Fruit fly (Drosophila melanogaster): Measurements from ENCODE around the gene Rbcn-3A.

The Rbcn-3A gene

dm6 chrX:6263614-6264130 is 8.4 kb upstream of the Rbcn-3A start (continued):
- TF ChIP-seq CG10543 (GFP tag; optimal IDR thresholded peaks at IDR 0.05) (peak; percentile 86), CG15269 (tag; optimal IDR thresholded peaks at IDR 0.05) (peak; percentile 85), E2f2 (GFP tag; IDR thresholded peaks at IDR 0.05) (peak; percentile 42; the same call in 1 of the 2 replicates), odd (GFP tag; optimal IDR thresholded peaks at IDR 0.05) (peak; percentile 79), CG33557 (GFP tag; optimal IDR thresholded peaks at IDR 0.05) (no peak), CG2202 (tag; optimal IDR thresholded peaks at IDR 0.05) (no peak), D19A (tag; optimal IDR thresholded peaks at IDR 0.05) (peak; percentile 77), CG4707 (GFP tag; optimal IDR thresholded peaks at IDR 0.05) (no peak), CG10979 (tag; optimal IDR thresholded peaks at IDR 0.05) (peak; percentile 69), CG5180 (GFP tag; optimal IDR thresholded peaks at IDR 0.05) (peak; percentile 76), CG10366 (GFP tag; IDR thresholded peaks at IDR 0.05) (no peak; the same call in 1 of the 2 replicates), CG17612 (GFP tag; IDR thresholded peaks at IDR 0.05) (no peak), p53 (GFP tag; optimal IDR thresholded peaks at IDR 0.05) (no peak), CG6765 (GFP tag; optimal IDR thresholded peaks at IDR 0.05) (peak; percentile 76), pan (optimal IDR thresholded peaks at IDR 0.05) (no peak), pan (GFP tag; optimal IDR thresholded peaks at IDR 0.05 in 1 of 2, IDR thresholded peaks at IDR 0.05 in 1 of 2) (peak in 1 of 2 experiments; percentile 74), CG34224 (GFP tag; IDR thresholded peaks at IDR 0.05; ENCODE audit: partially characterized antibody) (no peak), CG7786 (GFP tag; optimal IDR thresholded peaks at IDR 0.05) (peak; percentile 60), grau (tag; optimal IDR thresholded peaks at IDR 0.05) (peak; percentile 83), CG2116 (GFP tag; optimal IDR thresholded peaks at IDR 0.05) (peak; percentile 19), NK7.1 (GFP tag; optimal IDR thresholded peaks at IDR 0.05) (no peak), Sin3A (optimal IDR thresholded peaks at IDR 0.05) (no peak), CG11696 (GFP tag; IDR thresholded peaks at IDR 0.05) (peak; percentile 86), CG17912 (GFP tag; optimal IDR thresholded peaks at IDR 0.05) (no peak), CG11398 (GFP tag; optimal IDR thresholded peaks at IDR 0.05) (peak; percentile 26), slp2 (GFP tag; optimal IDR thresholded peaks at IDR 0.05) (peak; percentile 31), CG1832 (GFP tag; optimal IDR thresholded peaks at IDR 0.05) (no peak), Gsc (GFP tag; IDR thresholded peaks at IDR 0.05) (no peak), peb (GFP tag; IDR thresholded peaks at IDR 0.05) (0 out of 2 replicates have a peak, but pooled peaks have one; percentile 15), Xbp1 (GFP tag; optimal IDR thresholded peaks at IDR 0.05) (peak; percentile 60), bsh (GFP tag; optimal IDR thresholded peaks at IDR 0.05) (peak in 1 of 2 experiments; percentile 60), CG3847 (GFP tag; IDR thresholded peaks at IDR 0.05) (peak; percentile 67), stc (GFP tag; IDR thresholded peaks at IDR 0.05) (peak; percentile 64), CG42726 (GFP tag; IDR thresholded peaks at IDR 0.05; ENCODE audit: partially characterized antibody) (no peak), CG13296 (GFP tag; optimal IDR thresholded peaks at IDR 0.05) (peak; percentile 87), CG9876 (GFP tag; optimal IDR thresholded peaks at IDR 0.05) (no peak), CG1602 (GFP tag; optimal IDR thresholded peaks at IDR 0.05) (peak; percentile 16), gfzf (GFP tag; optimal IDR thresholded peaks at IDR 0.05) (no peak), chif (GFP tag; optimal IDR thresholded peaks at IDR 0.05) (peak; percentile 22 to 52), sob (GFP tag; IDR thresholded peaks at IDR 0.05) (peak; percentile 64), CG32532 (GFP tag; IDR thresholded peaks at IDR 0.05) (peak; percentile 71), Fer2 (tag; optimal IDR thresholded peaks at IDR 0.05) (peak; percentile 13), sr (GFP tag; IDR thresholded peaks at IDR 0.05) (peak; percentile 15; the same call in 1 of the 3 replicates), E2f1 (GFP tag; IDR thresholded peaks at IDR 0.05) (no peak), Mad (GFP tag; optimal IDR thresholded peaks at IDR 0.05) (peak; percentile 64), CG10565 (GFP tag; optimal IDR thresholded peaks at IDR 0.05) (peak; percentile 11), ind (GFP tag; optimal IDR thresholded peaks at IDR 0.05) (peak; percentile 73), lola (GFP tag; optimal IDR thresholded peaks at IDR 0.05) (peak in 1 of 3 experiments; percentile 25), aop (GFP tag; IDR thresholded peaks at IDR 0.05) (no peak), cato (GFP tag; optimal IDR thresholded peaks at IDR 0.05; ENCODE audit: borderline replicate concordance) (peak; percentile 42)
